Fruit fly (Drosophila melanogaster): ENCODE results near the gene CG46320.

DNA sequence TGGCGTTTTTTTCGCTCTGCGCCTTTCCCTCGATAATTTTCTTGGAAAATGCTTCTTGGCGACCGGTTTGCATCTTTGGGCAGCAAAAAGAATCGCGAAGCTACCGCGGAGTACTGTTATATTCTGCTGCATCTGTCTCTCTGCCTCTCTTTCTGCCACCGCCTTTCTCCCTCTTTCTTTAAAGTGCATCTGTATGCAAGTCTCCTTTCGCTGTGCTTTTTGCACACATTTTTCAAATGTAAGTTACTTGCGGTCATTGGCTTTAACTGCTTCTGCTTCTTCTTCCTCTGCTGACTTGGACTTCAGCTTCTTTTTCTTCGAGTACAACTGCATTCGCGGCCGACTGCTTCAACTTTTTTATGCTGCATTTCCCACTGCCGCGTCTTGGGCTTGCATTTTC is 48.2 kb upstream of the CG46320 start:
- TF ChIP-seq psq (optimal IDR thresholded peaks at IDR 0.05): no peak
- TF ChIP-seq usp (GFP tag; optimal IDR thresholded peaks at IDR 0.05): no peak
- no peak for TF ChIP-seq pan (optimal IDR thresholded peaks at IDR 0.05)
- no peak for TF ChIP-seq Dll (optimal IDR thresholded peaks at IDR 0.05)
- TF ChIP-seq CG8478 (optimal IDR thresholded peaks at IDR 0.05): no peak
- TF ChIP-seq EcR (GFP tag; optimal IDR thresholded peaks at IDR 0.05): peak; percentile 66 to 83
